Worm (Caenorhabditis elegans) whole organism, L3 larva: Measurements from ENCODE around the gene ZC477.7.

Source experiments
- R02D3.7 ChIP-seq: fragments of 150-350 bp; optimal IDR thresholded peaks from 2 replicates; lab custom pipeline; 2014; ENCODE audit warnings: missing biosample characterization, missing genetic modification characterization
- ZK546.5 ChIP-seq: sonication (generic microtip); optimal IDR thresholded peaks from 2 replicates; lab custom pipeline; 2017; ENCODE audit warnings: missing biosample characterization, missing genetic modification characterization
- aly-2 ChIP-seq: fragments of 150-350 bp; optimal IDR thresholded peaks from 2 replicates; lab custom pipeline; 2014; ENCODE audit warnings: missing biosample characterization, missing genetic modification characterization
- ama-1 ChIP-seq: fragments of 150-350 bp; optimal IDR thresholded peaks from 2 replicates; lab custom pipeline; 2018
- ceh-16 ChIP-seq: sonication (generic microtip); optimal IDR thresholded peaks from 2 replicates; lab custom pipeline; 2017; ENCODE audit warnings: missing biosample characterization, missing genetic modification characterization
- ceh-28 ChIP-seq: fragments of 150-350 bp; optimal IDR thresholded peaks from 2 replicates; lab custom pipeline; 2014; ENCODE audit warnings: missing biosample characterization, missing genetic modification reagents, missing genetic modification characterization
- ceh-82 ChIP-seq: fragments of 150-350 bp; optimal IDR thresholded peaks from 2 replicates; lab custom pipeline; 2014; ENCODE audit warnings: missing biosample characterization, missing genetic modification characterization
- ceh-9 ChIP-seq: sonication (generic microtip); optimal IDR thresholded peaks from 2 replicates; lab custom pipeline; 2018; ENCODE audit warnings: missing biosample characterization, missing genetic modification characterization
- daf-12 ChIP-seq: fragments of 150-350 bp; optimal IDR thresholded peaks from 2 replicates; lab custom pipeline; 2014; ENCODE audit warnings: missing biosample characterization, missing genetic modification reagents, missing genetic modification characterization
- egl-5 ChIP-seq: fragments of 150-350 bp; optimal IDR thresholded peaks from 2 replicates; lab custom pipeline; 2017; ENCODE audit warnings: missing biosample characterization, missing genetic modification reagents, missing genetic modification characterization, inconsistent platforms
- elt-1 ChIP-seq: fragments of 150-350 bp; optimal IDR thresholded peaks from 2 replicates; lab custom pipeline; 2014; ENCODE audit warnings: missing biosample characterization, missing genetic modification characterization
- elt-2 ChIP-seq: sonication (generic microtip); optimal IDR thresholded peaks from 2 replicates; lab custom pipeline; 2016; ENCODE audit warnings: missing genetic modification reagents, mild to moderate bottlenecking, missing genetic modification characterization, missing compliant biosample characterization
- elt-3 ChIP-seq, 3 experiments: fragments of 150-350 bp in 1 of 3; sonication (generic microtip) in 2 of 3; optimal IDR thresholded peaks; 2 replicates in 2 of 3; 4 replicates in 1 of 3; lab custom pipeline; 2014 to 2017; ENCODE audit warnings: missing biosample characterization in 3 of 3, missing genetic modification characterization in 3 of 3
- eor-1 ChIP-seq, 2 experiments: fragments of 150-350 bp; optimal IDR thresholded peaks; 2 replicates each; lab custom pipeline; 2014 to 2018; ENCODE audit warnings: missing biosample characterization in 2 of 2, missing genetic modification characterization in 2 of 2
- fkh-10 ChIP-seq: sonication (generic microtip); optimal IDR thresholded peaks from 2 replicates; lab custom pipeline; 2017; ENCODE audit warnings: missing biosample characterization, missing genetic modification reagents, missing genetic modification characterization
- fkh-2 ChIP-seq: fragments of 150-350 bp; optimal IDR thresholded peaks from 2 replicates; lab custom pipeline; 2014; ENCODE audit warnings: missing biosample characterization, missing genetic modification reagents, missing genetic modification characterization
- fos-1 ChIP-seq: fragments of 150-350 bp; optimal IDR thresholded peaks from 2 replicates; lab custom pipeline; 2014; ENCODE audit warnings: missing biosample characterization, missing genetic modification characterization
- hmg-11 ChIP-seq: sonication (generic microtip); optimal IDR thresholded peaks from 2 replicates; lab custom pipeline; 2016; ENCODE audit warnings: missing genetic modification characterization, missing compliant biosample characterization
- lin-15B ChIP-seq: fragments of 150-350 bp; optimal IDR thresholded peaks from 2 replicates; lab custom pipeline; 2014; ENCODE audit warnings: missing biosample characterization, missing genetic modification characterization
- lsy-12 ChIP-seq: sonication (generic microtip); optimal IDR thresholded peaks from 2 replicates; lab custom pipeline; 2016; ENCODE audit warnings: mild to moderate bottlenecking, missing genetic modification characterization, missing compliant biosample characterization
- mml-1 ChIP-seq: fragments of 150-350 bp; sonication (generic microtip); optimal IDR thresholded peaks from 3 replicates; lab custom pipeline; 2014; ENCODE audit warnings: missing biosample characterization, missing genetic modification characterization
- nfya-1 ChIP-seq: sonication (generic microtip); optimal IDR thresholded peaks from 2 replicates; lab custom pipeline; 2017; ENCODE audit warnings: missing genetic modification characterization, mild to moderate bottlenecking, missing compliant biosample characterization, antibody characterized with exemption, moderate library complexity; ENCODE audit not compliant: insufficient read depth
- nhr-11 ChIP-seq: fragments of 150-350 bp; optimal IDR thresholded peaks from 2 replicates; lab custom pipeline; 2014; ENCODE audit warnings: missing biosample characterization, missing genetic modification characterization
- nhr-12 ChIP-seq: fragments of 150-350 bp; optimal IDR thresholded peaks from 2 replicates; lab custom pipeline; 2014; ENCODE audit warnings: missing biosample characterization, missing genetic modification characterization
- nhr-23 ChIP-seq: fragments of 150-350 bp; optimal IDR thresholded peaks from 2 replicates; lab custom pipeline; 2014; ENCODE audit warnings: missing biosample characterization, missing genetic modification reagents, missing genetic modification characterization
- nhr-237 ChIP-seq: fragments of 150-350 bp; optimal IDR thresholded peaks from 2 replicates; lab custom pipeline; 2014; ENCODE audit warnings: missing biosample characterization, missing genetic modification characterization
- nhr-25 ChIP-seq: sonication (generic microtip); optimal IDR thresholded peaks from 2 replicates; lab custom pipeline; 2017; ENCODE audit warnings: missing biosample characterization, missing genetic modification characterization
- nhr-28 ChIP-seq: fragments of 150-350 bp; optimal IDR thresholded peaks from 2 replicates; lab custom pipeline; 2014; ENCODE audit warnings: missing biosample characterization, missing genetic modification characterization
- nhr-43 ChIP-seq: sonication (generic microtip); optimal IDR thresholded peaks from 2 replicates; lab custom pipeline; 2016; ENCODE audit warnings: mild to moderate bottlenecking, missing genetic modification characterization, missing compliant biosample characterization; ENCODE audit not compliant: poor library complexity, severe bottlenecking
- nhr-77 ChIP-seq: fragments of 150-350 bp; optimal IDR thresholded peaks from 2 replicates; lab custom pipeline; 2014; ENCODE audit warnings: missing biosample characterization, missing genetic modification characterization
- pha-4 ChIP-seq: fragments of 150-350 bp; optimal IDR thresholded peaks from 2 replicates; lab custom pipeline; 2014; ENCODE audit warnings: missing biosample characterization, missing genetic modification reagents, missing genetic modification characterization
- skn-1 ChIP-seq: fragments of 150-350 bp; optimal IDR thresholded peaks from 2 replicates; lab custom pipeline; 2014; ENCODE audit warnings: missing biosample characterization, missing genetic modification characterization
- snpc-4 ChIP-seq: fragments of 150-350 bp; optimal IDR thresholded peaks from 2 replicates; lab custom pipeline; 2014; ENCODE audit warnings: missing biosample characterization, missing genetic modification characterization
- tbx-2 ChIP-seq: sonication (generic microtip); optimal IDR thresholded peaks from 2 replicates; lab custom pipeline; 2016; ENCODE audit warnings: mild to moderate bottlenecking, missing genetic modification characterization, missing compliant biosample characterization
- unc-39 ChIP-seq: sonication (generic microtip); optimal IDR thresholded peaks from 4 replicates; lab custom pipeline; 2017; ENCODE audit warnings: missing biosample characterization, missing genetic modification characterization
- unc-62 ChIP-seq: fragments of 150-350 bp; sonication (generic microtip); optimal IDR thresholded peaks from 4 replicates; lab custom pipeline; 2014; ENCODE audit warnings: missing biosample characterization, missing genetic modification reagents, missing genetic modification characterization
- zag-1 ChIP-seq: fragments of 150-350 bp; optimal IDR thresholded peaks from 2 replicates; lab custom pipeline; 2014; ENCODE audit warnings: missing biosample characterization, missing genetic modification characterization
- ztf-11 ChIP-seq: fragments of 150-350 bp; optimal IDR thresholded peaks from 2 replicates; lab custom pipeline; 2014; ENCODE audit warnings: missing biosample characterization, missing genetic modification characterization
- ztf-4 ChIP-seq: fragments of 150-350 bp; optimal IDR thresholded peaks from 2 replicates; lab custom pipeline; 2014; ENCODE audit warnings: missing biosample characterization, missing genetic modification characterization

Gene ZC477.7

ce11 chrIV:7084632-7085160 is 26.6 kb downstream of the ZC477.7 start, which contains the start of gene rps-4 (continued):
- TF ChIP-seq ama-1 (lab: Kevin White, UChicago) (peak; percentile 35), unc-39 (tag; lab: Kevin White, UChicago) (no peak), ceh-82 (tag; lab: Kevin White, UChicago) (peak; percentile 22), eor-1 (tag; optimal IDR thresholded peaks at IDR 0.05; lab: Kevin White, UChicago) (no peak), tbx-2 (tag; lab: Kevin White, UChicago) (peak; percentile 46), elt-2 (tag; lab: Kevin White, UChicago) (peak; percentile 81), nhr-237 (tag; lab: Kevin White, UChicago) (no peak), ceh-9 (no peak)
- TF ChIP-seq, all 47 proteins: peak for 25

DNA sequence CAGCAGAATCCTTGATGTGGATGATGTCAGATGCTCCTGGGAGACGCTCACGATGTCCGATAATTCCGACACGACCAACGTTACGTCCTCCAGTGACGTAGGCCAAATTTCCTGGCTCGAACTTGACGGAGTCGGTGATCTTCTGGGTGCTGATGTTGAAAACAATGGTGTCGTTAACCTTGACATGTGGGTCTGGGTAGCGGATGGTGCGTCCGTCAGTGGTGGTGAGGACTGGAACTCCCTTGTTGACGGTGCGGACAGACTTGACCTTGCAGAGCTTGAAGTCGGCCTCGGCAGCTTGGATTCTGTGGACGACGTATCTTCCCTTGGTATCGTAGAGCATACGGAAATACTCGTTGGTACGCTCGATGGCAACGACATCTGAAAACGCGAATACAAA is 27.3 kb downstream of the ZC477.7 start:
- TF ChIP-seq ceh-16 (no peak), R02D3.7 (tag; lab: Kevin White, UChicago) (no peak)

ce11 chrIV:7083382-7083784 is 27.9 kb downstream of the ZC477.7 start, which contains the start of gene Y43B11AR.3:
Gene Y43B11AR.3, minus strand, starts transcription at chrIV:7083716.
- no peak for TF ChIP-seq zag-1 (tag; lab: Kevin White, UChicago)
- peak; percentile 10 for TF ChIP-seq nhr-25
- TF ChIP-seq nhr-12 (tag; lab: Kevin White, UChicago), result peak; percentile 19
- TF ChIP-seq ZK546.5, result no peak
- TF ChIP-seq ama-1 (lab: Kevin White, UChicago), result peak; percentile 12
- TF ChIP-seq ztf-11 (tag; lab: Kevin White, UChicago), result no peak
- no peak for TF ChIP-seq nhr-23
- no peak for TF ChIP-seq daf-12 (tag; lab: Kevin White, UChicago)
- TF ChIP-seq elt-2 (tag; lab: Kevin White, UChicago), result peak; percentile 25

DNA sequence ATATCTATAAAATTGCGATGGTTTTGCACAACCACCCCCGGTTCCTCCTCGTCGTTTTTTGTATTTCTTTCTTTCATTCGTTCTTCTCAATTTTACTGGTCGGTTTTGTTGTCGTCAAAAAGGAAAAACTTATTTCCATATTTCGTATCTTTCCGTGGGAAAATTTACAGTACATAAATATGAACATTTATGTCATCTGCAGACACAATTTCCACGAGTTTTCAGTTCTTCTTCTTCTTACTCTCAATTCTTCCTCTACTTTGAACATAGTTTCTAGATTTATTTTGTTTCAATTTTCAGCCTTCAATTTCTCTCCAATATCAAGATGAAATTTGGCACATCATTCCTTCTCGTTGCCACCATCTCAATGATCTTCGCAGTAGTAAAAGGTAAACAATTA is 30.0 kb downstream of the ZC477.7 start, which contains the start of gene Y43B11AR.1:
Y43B11AR.1 (plus strand) TSS at position 301 of the 400 bp plus-strand sequence.
- TF ChIP-seq nhr-28 (tag; lab: Kevin White, UChicago), result no peak
- no peak for TF ChIP-seq elt-1 (tag; lab: Kevin White, UChicago)
- TF ChIP-seq lin-15B, result no peak
- TF ChIP-seq unc-39 (tag; lab: Kevin White, UChicago), result no peak
- TF ChIP-seq nhr-25, result no peak
- no peak for TF ChIP-seq nhr-77 (tag; lab: Kevin White, UChicago)
- TF ChIP-seq nhr-11 (tag; lab: Kevin White, UChicago), result no peak
- no peak for TF ChIP-seq pha-4
- TF ChIP-seq hmg-11, result no peak
- no peak for TF ChIP-seq nfya-1 (tag; lab: Kevin White, UChicago)
- TF ChIP-seq ceh-16, result no peak
- no peak for TF ChIP-seq fkh-10 (GFP tag; lab: Kevin White, UChicago)
- no peak for TF ChIP-seq ceh-82 (tag; lab: Kevin White, UChicago)
- TF ChIP-seq mml-1 (tag; lab: Kevin White, UChicago), result no peak
- TF ChIP-seq R02D3.7 (tag; lab: Kevin White, UChicago), result no peak
- no peak for TF ChIP-seq fos-1 (tag; lab: Kevin White, UChicago)
- no peak for TF ChIP-seq elt-3 (tag; optimal IDR thresholded peaks at IDR 0.05; lab: Kevin White, UChicago)
- TF ChIP-seq aly-2 (tag; lab: Kevin White, UChicago), result no peak
- TF ChIP-seq, all 47 proteins: peak for 0

DNA sequence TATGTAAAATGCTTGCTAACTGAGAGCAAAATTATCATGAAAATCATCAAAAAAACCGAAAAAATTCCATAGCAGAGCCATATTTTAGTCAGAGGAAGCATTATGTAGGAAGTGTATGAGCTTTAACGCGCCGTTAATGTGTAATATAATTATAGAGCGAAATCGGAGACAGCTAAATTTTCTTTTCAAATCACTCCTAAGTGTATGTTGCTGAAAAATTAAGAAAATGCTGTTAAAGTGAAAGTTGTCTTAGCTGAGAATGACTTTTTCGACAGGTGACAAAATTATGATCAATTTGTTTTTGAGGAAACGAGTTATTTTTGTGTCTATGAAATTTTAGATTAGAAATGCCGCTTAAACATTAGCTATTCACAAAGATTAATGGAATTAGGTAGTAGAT is 36.2 kb downstream of the ZC477.7 start, which contains the start of gene srg-50:
srg-50 (minus strand) TSS at position 101 of the 400 bp plus-strand sequence.
- TF ChIP-seq lin-15B (no peak), mml-1 (tag; lab: Kevin White, UChicago) (no peak), nhr-43 (tag; lab: Kevin White, UChicago) (no peak), egl-5 (tag; lab: Kevin White, UChicago) (no peak), nhr-25 (no peak), elt-1 (tag; lab: Kevin White, UChicago) (no peak), unc-62 (GFP tag; lab: Kevin White, UChicago) (no peak), tbx-2 (tag; lab: Kevin White, UChicago) (no peak), R02D3.7 (tag; lab: Kevin White, UChicago) (no peak), ceh-16 (no peak), nfya-1 (tag; lab: Kevin White, UChicago) (no peak), nhr-28 (tag; lab: Kevin White, UChicago) (no peak), fkh-2 (no peak), zag-1 (tag; lab: Kevin White, UChicago) (no peak), skn-1 (tag; lab: Kevin White, UChicago) (no peak), snpc-4 (tag; lab: Kevin White, UChicago) (no peak), ztf-4 (tag; lab: Kevin White, UChicago) (no peak), ceh-28 (tag; lab: Kevin White, UChicago) (no peak), lsy-12 (tag; lab: Kevin White, UChicago) (no peak), hmg-11 (no peak)
